Worm (Caenorhabditis elegans): ENCODE results near the gene iglr-2.
"Not testable (repeated sequence)": the region's sequence is repeated elsewhere in the genome, so short reads cannot be mapped to it uniquely, and the experiment has no call there.

ce11 chrIII:8344283-8344682 is 13.2 kb upstream of the iglr-2 start, which contains the start of gene ZC262.7:
- TF ChIP-seq ama-1 (optimal IDR thresholded peaks at IDR 0.05); ama-1 (GFP tag; optimal IDR thresholded peaks at IDR 0.05); fkh-3 (tag; optimal IDR thresholded peaks at IDR 0.05); F49E8.2 (tag; optimal IDR thresholded peaks at IDR 0.05; ENCODE audit: insufficient read depth); nhr-179 (tag; optimal IDR thresholded peaks at IDR 0.05); attf-3 (GFP tag; conservative IDR thresholded peaks at IDR 0.05); lag-1 (GFP tag; IDR thresholded peaks at IDR 0.05); nfyb-1 (GFP tag; IDR thresholded peaks at IDR 0.05); lin-35 (GFP tag; optimal IDR thresholded peaks at IDR 0.05); tbx-9 (tag; optimal IDR thresholded peaks at IDR 0.05; ENCODE audit: borderline replicate concordance); lin-54 (GFP tag; optimal IDR thresholded peaks at IDR 0.05); T07F8.4 (tag; optimal IDR thresholded peaks at IDR 0.05); dpl-1 (GFP tag; optimal IDR thresholded peaks at IDR 0.05); snpc-3.4 (tag; optimal IDR thresholded peaks at IDR 0.05): not testable (repeated sequence)

All from whole organism, young adult.